Fruit fly (Drosophila melanogaster) whole organism, wandering third instar larva: ENCODE results near the gene CG34034.

Experiments
- GATAd ChIP-seq: sonication (Bioruptor generic); optimal IDR thresholded peaks from 2 replicates; lab custom pipeline; 2016; ENCODE audit warnings: missing biosample characterization, missing genetic modification characterization
- Myc ChIP-seq: fragments of >200 bp; optimal IDR thresholded peaks from 2 replicates; lab custom pipeline; 2017
- OdsH ChIP-seq: fragments of 200-800 bp; sonication (Bioruptor generic); optimal IDR thresholded peaks from 2 replicates; lab custom pipeline; 2016; ENCODE audit warnings: missing biosample characterization, mild to moderate bottlenecking, missing genetic modification characterization
- dmrt93B ChIP-seq: fragments of 200-800 bp; sonication (Bioruptor generic); optimal IDR thresholded peaks from 2 replicates; lab custom pipeline; 2018; ENCODE audit warnings: missing biosample characterization, mild to moderate bottlenecking, missing genetic modification characterization
- ey ChIP-seq: fragments of 200-800 bp; sonication (Bioruptor generic); optimal IDR thresholded peaks from 2 replicates; lab custom pipeline; 2016; ENCODE audit warnings: missing biosample characterization, missing genetic modification characterization
- foxo ChIP-seq, 2 experiments: fragments of 200-800 bp; sonication (Bioruptor generic); optimal IDR thresholded peaks; 2 replicates in 1 of 2; 3 replicates in 1 of 2; lab custom pipeline; 2016 to 2017; ENCODE audit warnings: missing biosample characterization in 2 of 2, missing genetic modification characterization in 2 of 2
- lola ChIP-seq: fragments of >200 bp; optimal IDR thresholded peaks from 2 replicates; lab custom pipeline; 2017; ENCODE audit warnings: missing biosample characterization, missing genetic modification characterization
- usp ChIP-seq: fragments of >200 bp; optimal IDR thresholded peaks from 2 replicates; lab custom pipeline; 2017; ENCODE audit warnings: missing biosample characterization, missing genetic modification characterization

DNA sequence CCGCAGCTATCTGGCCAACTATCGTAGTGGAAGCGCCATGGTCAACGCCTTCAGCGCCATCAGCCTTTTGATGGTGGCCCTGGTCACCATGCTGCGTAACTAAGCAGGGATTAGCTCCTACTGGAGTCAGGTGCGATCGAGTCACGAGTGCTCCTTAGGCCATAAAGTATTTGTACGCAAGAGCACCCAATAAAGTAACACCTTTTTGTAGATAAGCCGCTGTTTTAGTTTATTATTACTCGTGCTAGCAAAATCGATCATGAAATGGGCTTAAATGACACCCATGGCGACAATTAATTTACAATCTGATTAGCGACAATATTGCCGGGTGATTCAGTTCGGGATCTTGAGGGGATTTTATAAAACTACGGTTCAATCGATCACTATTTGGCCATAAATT is 18.6 kb upstream of the CG34034 start:
- no peak for TF ChIP-seq usp (GFP tag; lab: Kevin White, UChicago)
- TF ChIP-seq dmrt93B (GFP tag; lab: Kevin White, UChicago), result no peak
- TF ChIP-seq GATAd (GFP tag; lab: Kevin White, UChicago), result no peak
- no peak for TF ChIP-seq ey (GFP tag; lab: Kevin White, UChicago)
- TF ChIP-seq lola (GFP tag; lab: Kevin White, UChicago), result no peak
- no peak for TF ChIP-seq foxo (GFP tag; optimal IDR thresholded peaks at IDR 0.05; lab: Kevin White, UChicago)
- TF ChIP-seq Myc (lab: Kevin White, UChicago), result no peak
- TF ChIP-seq OdsH (GFP tag; lab: Kevin White, UChicago), result no peak
